Fruit fly (Drosophila melanogaster): ENCODE results near the gene Zip88E.

dm6 chr3R:15281335-15281963 lies 13.0 kb downstream of the Zip88E start:
- no peak for TF ChIP-seq Pif1B (GFP tag; optimal IDR thresholded peaks at IDR 0.05)
- TF ChIP-seq CG4496 (GFP tag; IDR thresholded peaks at IDR 0.05) = no peak
- TF ChIP-seq CG8159 (tag; optimal IDR thresholded peaks at IDR 0.05) = no peak
- no peak for TF ChIP-seq EcR (GFP tag; optimal IDR thresholded peaks at IDR 0.05)
- TF ChIP-seq CG10348 (GFP tag; IDR thresholded peaks at IDR 0.05) = no peak

Data from whole organism, pupa.